Worm (Caenorhabditis elegans): ENCODE measurements around the gene twk-17.

- no peak for TF ChIP-seq drap-1 (GFP tag; optimal IDR thresholded peaks at IDR 0.05)
- no peak for TF ChIP-seq ces-1 (GFP tag; optimal IDR thresholded peaks at IDR 0.05)
- no peak for TF ChIP-seq nhr-28 (tag; optimal IDR thresholded peaks at IDR 0.05)
Measured at ce11 chrX:7572057-7572456, 35.8 kb downstream of the twk-17 start, which contains the start of gene pcyt-1.
